Fruit fly (Drosophila melanogaster) whole organism, embryonic: ENCODE data around the gene CG15332.
A peak's percentile ranks its signal among the peaks of the same experiment; 100 is the strongest.

Experiments
- ATbp ChIP-seq: fragments of 200-800 bp; sonication (Bioruptor generic); optimal IDR thresholded peaks from 2 replicates; lab custom pipeline; 2017; ENCODE audit warnings: missing biosample characterization, mild to moderate bottlenecking, missing genetic modification characterization, missing genetic modification reagents
- BEAF-32 ChIP-seq: fragments of 200-800 bp; sonication (Bioruptor generic); optimal IDR thresholded peaks from 3 replicates; lab custom pipeline; 2017; ENCODE audit warnings: missing biosample characterization, missing genetic modification characterization, mild to moderate bottlenecking, moderate library complexity, missing genetic modification reagents
- Blimp-1 ChIP-seq: fragments of 200-800 bp; sonication (Bioruptor generic); optimal IDR thresholded peaks from 3 replicates; lab custom pipeline; 2018; ENCODE audit warnings: missing biosample characterization, missing genetic modification characterization, mild to moderate bottlenecking, moderate library complexity, missing genetic modification reagents
- CG10654 ChIP-seq: fragments of 200-800 bp; sonication (Bioruptor generic); optimal IDR thresholded peaks from 2 replicates; lab custom pipeline; 2016; ENCODE audit warnings: missing biosample characterization, missing genetic modification characterization
- CG13775 ChIP-seq: fragments of 200-800 bp; sonication (Bioruptor generic); optimal IDR thresholded peaks from 3 replicates; lab custom pipeline; 2017; ENCODE audit warnings: missing biosample characterization, mild to moderate bottlenecking, missing genetic modification characterization
- CG1603 ChIP-seq: fragments of 200-800 bp; sonication (Bioruptor generic); optimal IDR thresholded peaks from 2 replicates; lab custom pipeline; 2019; ENCODE audit warnings: missing biosample characterization, mild to moderate bottlenecking, missing genetic modification characterization, moderate library complexity
- CG2678 ChIP-seq: fragments of 200-800 bp; sonication (Bioruptor generic); optimal IDR thresholded peaks from 3 replicates; lab custom pipeline; 2019; ENCODE audit warnings: missing biosample characterization, mild to moderate bottlenecking, missing genetic modification characterization, moderate library complexity
- CG2712 ChIP-seq: fragments of 200-800 bp; optimal IDR thresholded peaks from 3 replicates; lab custom pipeline; 2019; ENCODE audit warnings: missing biosample characterization, mild to moderate bottlenecking, missing genetic modification characterization, moderate library complexity
- CG32532 ChIP-seq: fragments of 200-800 bp; sonication (Bioruptor generic); IDR thresholded peaks from 2 replicates; pipeline ENCODE4 v1.3.6; 2022; ENCODE audit warnings: missing biosample characterization, missing genetic modification characterization
- CG3281 ChIP-seq: fragments of 200-800 bp; sonication (Bioruptor generic); optimal IDR thresholded peaks from 3 replicates; lab custom pipeline; 2017; ENCODE audit warnings: missing biosample characterization, mild to moderate bottlenecking, missing genetic modification characterization
- CG34376 ChIP-seq: fragments of 200-800 bp; sonication (Bioruptor generic); optimal IDR thresholded peaks from 2 replicates; lab custom pipeline; 2018; ENCODE audit warnings: missing biosample characterization, mild to moderate bottlenecking, missing genetic modification characterization
- CG3838 ChIP-seq: fragments of 200-800 bp; sonication (Bioruptor generic); optimal IDR thresholded peaks from 3 replicates; lab custom pipeline; 2016; ENCODE audit warnings: missing biosample characterization, missing genetic modification characterization
- CG3847 ChIP-seq: fragments of 200-800 bp; sonication (Bioruptor generic); IDR thresholded peaks from 2 replicates; pipeline ENCODE4 v1.3.6; 2022; ENCODE audit warnings: missing biosample characterization, missing genetic modification characterization
- CG4617 ChIP-seq: fragments of 200-800 bp; sonication (Bioruptor generic); optimal IDR thresholded peaks from 3 replicates; lab custom pipeline; 2016; ENCODE audit warnings: missing biosample characterization, missing genetic modification characterization, borderline replicate concordance
- CG7839 ChIP-seq: fragments of 200-800 bp; sonication (Bioruptor generic); optimal IDR thresholded peaks from 3 replicates; lab custom pipeline; 2018; ENCODE audit warnings: missing biosample characterization, mild to moderate bottlenecking, missing genetic modification characterization, moderate library complexity
- CoRest ChIP-seq: fragments of 200-800 bp; sonication (Bioruptor generic); optimal IDR thresholded peaks from 3 replicates; lab custom pipeline; 2018; ENCODE audit warnings: missing biosample characterization, mild to moderate bottlenecking, missing genetic modification characterization, moderate library complexity
- D19B ChIP-seq: fragments of 200-800 bp; sonication (Bioruptor generic); optimal IDR thresholded peaks from 2 replicates; lab custom pipeline; 2017; ENCODE audit warnings: missing biosample characterization, mild to moderate bottlenecking, missing genetic modification characterization
- Deaf1 ChIP-seq: fragments of 200-800 bp; optimal IDR thresholded peaks from 3 replicates; lab custom pipeline; 2019; ENCODE audit warnings: missing biosample characterization, mild to moderate bottlenecking, missing genetic modification characterization, moderate library complexity
- Doc3 ChIP-seq: fragments of 200-800 bp; sonication (Bioruptor generic); IDR thresholded peaks from 3 replicates; pipeline ENCODE4 v1.3.6; 2022; ENCODE audit warnings: missing biosample characterization, missing genetic modification characterization; ENCODE audit not compliant: partially characterized antibody
- HmgZ ChIP-seq: fragments of 200-800 bp; sonication (Bioruptor generic); optimal IDR thresholded peaks from 2 replicates; lab custom pipeline; 2018; ENCODE audit warnings: missing biosample characterization, mild to moderate bottlenecking, missing genetic modification characterization
- Hsf ChIP-seq: fragments of 200-800 bp; sonication (Bioruptor generic); optimal IDR thresholded peaks from 3 replicates; lab custom pipeline; 2016; ENCODE audit warnings: missing biosample characterization, missing genetic modification characterization
- MTF-1 ChIP-seq: fragments of 200-800 bp; sonication (Bioruptor generic); optimal IDR thresholded peaks from 2 replicates; lab custom pipeline; 2018; ENCODE audit warnings: missing biosample characterization, mild to moderate bottlenecking, missing genetic modification characterization, borderline replicate concordance
- Med ChIP-seq: fragments of 200-800 bp; sonication (Bioruptor generic); peaks from one replicate; lab custom pipeline; 2016; ENCODE audit warnings: missing biosample characterization, missing genetic modification characterization, mild to moderate bottlenecking, inconsistent platforms, moderate library complexity
- Ptx1 ChIP-seq: fragments of 200-800 bp; sonication (Bioruptor generic); IDR thresholded peaks from 2 replicates; pipeline ENCODE4 v1.3.6; 2022; ENCODE audit warnings: missing biosample characterization, missing genetic modification characterization
- Rfx ChIP-seq: fragments of 200-800 bp; sonication (Bioruptor generic); IDR thresholded peaks from 2 replicates; pipeline ENCODE4 v1.3.6; 2022; ENCODE audit warnings: missing biosample characterization, missing genetic modification characterization
- Sox100B ChIP-seq: fragments of 200-800 bp; sonication (Bioruptor generic); optimal IDR thresholded peaks from 3 replicates; lab custom pipeline; 2018; ENCODE audit warnings: missing biosample characterization, mild to moderate bottlenecking, missing genetic modification characterization
- Sox102F ChIP-seq: fragments of 200-800 bp; sonication (Bioruptor generic); optimal IDR thresholded peaks from 2 replicates; lab custom pipeline; 2018; ENCODE audit warnings: missing biosample characterization, mild to moderate bottlenecking, missing genetic modification characterization, moderate library complexity
- Taf1 ChIP-seq: fragments of 200-800 bp; sonication (Bioruptor generic); IDR thresholded peaks from 2 replicates; pipeline ENCODE4 v1.3.6; 2022; ENCODE audit warnings: missing biosample characterization, missing genetic modification characterization
- Trl ChIP-seq, 3 experiments: fragments of >200 bp in 2 of 3; fragments of 200-800 bp in 1 of 3; sonication (Bioruptor generic) in 1 of 3; optimal IDR thresholded peaks; 2 replicates in 1 of 3; 3 replicates in 2 of 3; lab custom pipeline; 2016 to 2017; ENCODE audit warnings: missing biosample characterization in 1 of 3, missing genetic modification characterization in 1 of 3
- abd-A ChIP-seq: fragments of 200-800 bp; sonication (Bioruptor generic); optimal IDR thresholded peaks from 3 replicates; lab custom pipeline; 2019; ENCODE audit warnings: missing biosample characterization, mild to moderate bottlenecking, missing genetic modification characterization, moderate library complexity
- chif ChIP-seq, 2 experiments: fragments of 200-800 bp; sonication (Bioruptor generic); optimal IDR thresholded peaks; 3 replicates each; lab custom pipeline; 2016; ENCODE audit warnings: missing biosample characterization in 2 of 2, missing genetic modification characterization in 2 of 2
- dmrt11E ChIP-seq: fragments of 200-800 bp; sonication (Bioruptor generic); optimal IDR thresholded peaks from 3 replicates; lab custom pipeline; 2018; ENCODE audit warnings: missing biosample characterization, mild to moderate bottlenecking, missing genetic modification characterization, moderate library complexity
- fd96Cb ChIP-seq: fragments of 200-800 bp; sonication (Bioruptor generic); optimal IDR thresholded peaks from 2 replicates; lab custom pipeline; 2018; ENCODE audit warnings: missing biosample characterization, mild to moderate bottlenecking, missing genetic modification characterization, moderate library complexity
- fru ChIP-seq: fragments of >200 bp; optimal IDR thresholded peaks from 2 replicates; lab custom pipeline; 2017
- gfzf ChIP-seq: fragments of 200-800 bp; sonication (Bioruptor generic); optimal IDR thresholded peaks from 2 replicates; lab custom pipeline; 2016; ENCODE audit warnings: missing biosample characterization, mild to moderate bottlenecking, missing genetic modification characterization, moderate library complexity
- kni ChIP-seq: fragments of 200-800 bp; sonication (Bioruptor generic); optimal IDR thresholded peaks from 3 replicates; lab custom pipeline; 2017; ENCODE audit warnings: mild to moderate bottlenecking, missing biosample characterization, missing genetic modification reagents, missing genetic modification characterization
- lbe ChIP-seq: fragments of 200-800 bp; sonication (Bioruptor generic); optimal IDR thresholded peaks from 2 replicates; lab custom pipeline; 2016; ENCODE audit warnings: missing biosample characterization, mild to moderate bottlenecking, missing genetic modification characterization
- lilli ChIP-seq: fragments of 200-800 bp; sonication (Bioruptor generic); optimal IDR thresholded peaks from 3 replicates; lab custom pipeline; 2016; ENCODE audit warnings: missing biosample characterization, missing genetic modification characterization
- lmd ChIP-seq: fragments of 200-800 bp; sonication (Bioruptor generic); IDR thresholded peaks from 2 replicates; pipeline ENCODE4 v1.3.6; 2022; ENCODE audit warnings: missing biosample characterization, missing genetic modification characterization
- luna ChIP-seq: fragments of 200-800 bp; sonication (Bioruptor generic); optimal IDR thresholded peaks from 2 replicates; lab custom pipeline; 2016; ENCODE audit warnings: missing biosample characterization, missing genetic modification characterization
- mam ChIP-seq: fragments of 200-800 bp; sonication (Bioruptor generic); optimal IDR thresholded peaks from 3 replicates; lab custom pipeline; 2016; ENCODE audit warnings: missing biosample characterization, missing genetic modification characterization
- nmo ChIP-seq: fragments of 200-800 bp; sonication (Bioruptor generic); optimal IDR thresholded peaks from 2 replicates; lab custom pipeline; 2018; ENCODE audit warnings: missing biosample characterization, mild to moderate bottlenecking, missing genetic modification characterization, moderate library complexity
- onecut ChIP-seq: fragments of 200-800 bp; sonication (Bioruptor generic); IDR thresholded peaks from 2 replicates; pipeline ENCODE4 v1.3.6; 2022; ENCODE audit warnings: missing biosample characterization, missing genetic modification characterization
- row ChIP-seq: fragments of 200-800 bp; sonication (Bioruptor generic); IDR thresholded peaks from 3 replicates; pipeline ENCODE4 v1.3.6; 2022; ENCODE audit warnings: missing biosample characterization, missing genetic modification characterization
- sisA ChIP-seq: fragments of 200-800 bp; sonication (Bioruptor generic); IDR thresholded peaks from 2 replicates; pipeline ENCODE4 v1.3.6; 2022; ENCODE audit warnings: missing biosample characterization, missing genetic modification characterization
- tna ChIP-seq: fragments of 200-800 bp; sonication (Bioruptor generic); IDR thresholded peaks from 2 replicates; pipeline ENCODE4 v1.3.6; 2022; ENCODE audit warnings: missing biosample characterization, missing genetic modification characterization; ENCODE audit not compliant: partially characterized antibody
- vfl ChIP-seq: fragments of 200-800 bp; sonication (Bioruptor generic); optimal IDR thresholded peaks from 2 replicates; lab custom pipeline; 2016; ENCODE audit warnings: missing biosample characterization, missing genetic modification characterization

Gene CG15332

dm6 chrX:7944772-7945722 lies 10.7 kb downstream of the CG15332 start:
- TF ChIP-seq CG7839 (peak; percentile 30), kni (GFP tag; lab: Kevin White, UChicago) (peak; percentile 42), CG1603 (tag; lab: Kevin White, UChicago) (peak; percentile 34), CG2712 (tag; lab: Kevin White, UChicago) (peak; percentile 23), BEAF-32 (GFP tag; lab: Kevin White, UChicago) (no peak), lilli (peak; percentile 15), CG3281 (GFP tag; lab: Kevin White, UChicago) (peak; percentile 5), Taf1 (GFP tag; lab: Robert Waterston, UW) (peak; percentile 11; the same call in 1 of the 2 replicates), fd96Cb (tag; lab: Kevin White, UChicago) (peak; percentile 42), fru (lab: Kevin White, UChicago) (no peak), vfl (GFP tag; lab: Kevin White, UChicago) (peak; percentile 17), Trl (optimal IDR thresholded peaks at IDR 0.05; lab: Kevin White, UChicago) (peak; percentile 77 to 89), Trl (GFP tag; optimal IDR thresholded peaks at IDR 0.05; lab: Kevin White, UChicago) (peak; percentile 2), gfzf (GFP tag; lab: Kevin White, UChicago) (no peak), CG2678 (tag; lab: Kevin White, UChicago) (peak; percentile 41), D19B (GFP tag; lab: Kevin White, UChicago) (peak; percentile 51), lbe (GFP tag; lab: Kevin White, UChicago) (peak; percentile 62), CG13775 (GFP tag; lab: Kevin White, UChicago) (no peak), MTF-1 (peak; percentile 10), Ptx1 (GFP tag; lab: Robert Waterston, UW) (peak; percentile 50), CG34376 (peak; percentile 61), CG32532 (GFP tag; lab: Robert Waterston, UW) (0 out of 2 replicates have a peak, but pooled peaks have one; percentile 24), Rfx (GFP tag; lab: Robert Waterston, UW) (peak; percentile 56), Deaf1 (tag; lab: Kevin White, UChicago) (peak; percentile 42), CG3838 (no peak), lmd (GFP tag; lab: Robert Waterston, UW) (peak; percentile 45; the same call in 1 of the 2 replicates), sisA (GFP tag; lab: Robert Waterston, UW) (0 out of 2 replicates have a peak, but pooled peaks have one; percentile 15), luna (no peak), dmrt11E (tag; lab: Kevin White, UChicago) (peak; percentile 8), onecut (GFP tag; lab: Robert Waterston, UW) (no peak; the same call in 1 of the 2 replicates), Sox100B (GFP tag; lab: Kevin White, UChicago) (no peak), CG4617 (no peak), abd-A (tag; lab: Kevin White, UChicago) (peak; percentile 38), CG3847 (GFP tag; lab: Robert Waterston, UW) (no peak), HmgZ (tag; lab: Kevin White, UChicago) (peak; percentile 14), Med (GFP tag; lab: Kevin White, UChicago) (peak; percentile 85), CoRest (peak; percentile 29), Sox102F (GFP tag; lab: Kevin White, UChicago) (peak; percentile 49), Hsf (GFP tag; lab: Kevin White, UChicago) (peak; percentile 21), tna (GFP tag; lab: Robert Waterston, UW) (no peak), row (GFP tag; lab: Robert Waterston, UW) (peak; percentile 39), Doc3 (GFP tag; lab: Robert Waterston, UW) (peak; percentile 27; the same call in 1 of the 3 replicates), mam (GFP tag; lab: Kevin White, UChicago) (peak; percentile 28), CG10654 (GFP tag; lab: Kevin White, UChicago) (no peak), ATbp (peak; percentile 37), nmo (GFP tag; lab: Kevin White, UChicago) (peak; percentile 24), Blimp-1 (peak; percentile 42), chif (GFP tag; optimal IDR thresholded peaks at IDR 0.05; lab: Kevin White, UChicago) (peak in 1 of 2 experiments; percentile 46)
